Worm (Caenorhabditis elegans): Measurements from ENCODE around the gene moe-3.

Gene moe-3

DNA sequence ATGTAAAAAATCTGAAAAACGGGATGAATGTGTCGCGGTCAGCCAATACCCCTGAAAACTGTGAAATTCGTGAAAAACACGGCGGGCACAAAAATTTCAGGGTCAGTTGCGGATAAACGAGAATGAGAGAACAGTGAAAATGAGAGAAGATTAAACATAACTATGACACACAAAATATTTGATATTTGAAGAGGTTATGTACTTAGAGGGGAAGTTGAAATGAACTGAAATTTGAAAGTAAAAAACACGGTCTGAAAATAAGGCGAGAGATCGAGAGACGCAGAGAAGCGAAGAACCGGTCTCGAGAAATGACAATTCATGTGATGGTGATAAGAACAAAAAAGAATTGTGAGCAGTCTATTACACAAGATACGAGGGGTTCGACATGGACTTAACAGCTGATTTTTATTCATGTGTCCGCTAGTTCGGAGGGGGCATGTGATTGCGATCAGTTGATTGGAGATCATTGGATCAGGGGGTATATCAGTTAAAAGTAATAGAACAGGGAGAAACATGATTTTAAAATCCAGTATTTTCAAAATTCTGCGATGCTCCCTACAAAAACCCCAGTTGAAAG, at the start of gene moe-3:
moe-3 (minus strand) TSS at position 51 of the 577 bp plus-strand sequence.
- TF ChIP-seq flt-1 (GFP tag; IDR thresholded peaks at IDR 0.05), result no peak
- no peak for TF ChIP-seq T22C8.4 (GFP tag; IDR thresholded peaks at IDR 0.05)
- TF ChIP-seq med-1 (GFP tag; optimal IDR thresholded peaks at IDR 0.05; ENCODE audit: insufficient read depth), result no peak
- no peak for TF ChIP-seq klf-2 (GFP tag; conservative IDR thresholded peaks at IDR 0.05)
- TF ChIP-seq tab-1 (GFP tag; IDR thresholded peaks at IDR 0.05), result no peak
- TF ChIP-seq cog-1 (tag; optimal IDR thresholded peaks at IDR 0.05), result no peak

ce11 chrII:13199674-13200215, 34.2 kb upstream of the moe-3 start, which contains the start of gene btf-1:
TSS of gene btf-1 (plus strand) at chrII:13200165.
- peak; percentile 67; the same call in 1 of the 2 replicates for TF ChIP-seq ztf-23 (GFP tag; IDR thresholded peaks at IDR 0.05)
- peak; percentile 73 for TF ChIP-seq cog-1 (tag; optimal IDR thresholded peaks at IDR 0.05)
- peak; percentile 49; the same call in 1 of the 2 replicates for TF ChIP-seq flt-1 (GFP tag; IDR thresholded peaks at IDR 0.05)
- no peak for TF ChIP-seq T22C8.4 (GFP tag; IDR thresholded peaks at IDR 0.05)
- TF ChIP-seq klf-2 (GFP tag; conservative IDR thresholded peaks at IDR 0.05), result peak; percentile 49; the same call in 1 of the 2 replicates

DNA sequence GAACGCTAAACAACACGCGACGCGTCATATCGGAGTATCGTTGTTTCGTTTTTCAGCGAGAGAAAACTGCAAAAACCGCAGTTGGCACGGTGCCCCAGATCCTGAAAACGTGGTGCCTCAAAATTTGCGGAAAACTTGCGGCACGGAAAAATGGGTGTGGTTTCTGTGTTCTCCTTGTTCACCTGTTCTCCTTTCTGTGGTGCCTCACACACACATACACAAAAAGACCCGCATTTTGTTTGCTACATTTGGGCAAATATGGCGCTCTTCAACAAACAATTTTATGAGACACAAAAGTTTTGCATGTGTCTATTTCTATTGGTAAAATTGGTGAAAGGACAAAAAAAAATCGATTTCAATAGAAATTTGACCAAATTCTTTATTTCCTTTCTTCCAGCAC, 33.3 kb upstream of the moe-3 start:
- TF ChIP-seq T22C8.4 (GFP tag; IDR thresholded peaks at IDR 0.05) (no peak), med-1 (GFP tag; optimal IDR thresholded peaks at IDR 0.05; ENCODE audit: insufficient read depth) (no peak), ztf-23 (GFP tag; IDR thresholded peaks at IDR 0.05) (no peak), tab-1 (GFP tag; IDR thresholded peaks at IDR 0.05) (no peak), ztf-29 (GFP tag; IDR thresholded peaks at IDR 0.05) (no peak), flt-1 (GFP tag; IDR thresholded peaks at IDR 0.05) (no peak), ref-1 (GFP tag; conservative IDR thresholded peaks at IDR 0.05) (no peak), klf-2 (GFP tag; conservative IDR thresholded peaks at IDR 0.05) (no peak), cog-1 (tag; optimal IDR thresholded peaks at IDR 0.05) (no peak)

- TF ChIP-seq T22C8.4 (GFP tag; IDR thresholded peaks at IDR 0.05), result no peak
- no peak for TF ChIP-seq klf-2 (GFP tag; conservative IDR thresholded peaks at IDR 0.05)
- TF ChIP-seq med-1 (GFP tag; optimal IDR thresholded peaks at IDR 0.05; ENCODE audit: insufficient read depth), result no peak
- no peak for TF ChIP-seq ztf-23 (GFP tag; IDR thresholded peaks at IDR 0.05)
- TF ChIP-seq cog-1 (tag; optimal IDR thresholded peaks at IDR 0.05), result no peak
- no peak for TF ChIP-seq tab-1 (GFP tag; IDR thresholded peaks at IDR 0.05)
- TF ChIP-seq flt-1 (GFP tag; IDR thresholded peaks at IDR 0.05), result no peak
- no peak for TF ChIP-seq ztf-29 (GFP tag; IDR thresholded peaks at IDR 0.05)
- no peak for TF ChIP-seq ref-1 (GFP tag; conservative IDR thresholded peaks at IDR 0.05)
Observed at ce11 chrII:13196689-13197280, 31.3 kb upstream of the moe-3 start.

ce11 chrII:13195706-13196417, 30.3 kb upstream of the moe-3 start:
- TF ChIP-seq ztf-29 (GFP tag; IDR thresholded peaks at IDR 0.05) (no peak), flt-1 (GFP tag; IDR thresholded peaks at IDR 0.05) (no peak), cog-1 (tag; optimal IDR thresholded peaks at IDR 0.05) (no peak), ref-1 (GFP tag; conservative IDR thresholded peaks at IDR 0.05) (no peak), med-1 (GFP tag; optimal IDR thresholded peaks at IDR 0.05; ENCODE audit: insufficient read depth) (no peak), ztf-23 (GFP tag; IDR thresholded peaks at IDR 0.05) (no peak), tab-1 (GFP tag; IDR thresholded peaks at IDR 0.05) (no peak; the same call in 1 of the 2 replicates), T22C8.4 (GFP tag; IDR thresholded peaks at IDR 0.05) (no peak), klf-2 (GFP tag; conservative IDR thresholded peaks at IDR 0.05) (no peak)

ce11 chrII:13195163-13195562, 29.6 kb upstream of the moe-3 start, which contains the start of gene lec-1:
TSS of gene lec-1 (plus strand) at chrII:13195549.
- peak; percentile 71 for TF ChIP-seq cog-1 (tag; optimal IDR thresholded peaks at IDR 0.05)
- no peak for TF ChIP-seq med-1 (GFP tag; optimal IDR thresholded peaks at IDR 0.05; ENCODE audit: insufficient read depth)
- TF ChIP-seq flt-1 (GFP tag; IDR thresholded peaks at IDR 0.05), result no peak

ce11 chrII:13193563-13194103, 28.1 kb upstream of the moe-3 start:
- TF ChIP-seq klf-2 (GFP tag; conservative IDR thresholded peaks at IDR 0.05) (no peak), med-1 (GFP tag; optimal IDR thresholded peaks at IDR 0.05; ENCODE audit: insufficient read depth) (no peak), ref-1 (GFP tag; conservative IDR thresholded peaks at IDR 0.05) (no peak), ztf-23 (GFP tag; IDR thresholded peaks at IDR 0.05) (no peak), cog-1 (tag; optimal IDR thresholded peaks at IDR 0.05) (no peak), ztf-29 (GFP tag; IDR thresholded peaks at IDR 0.05) (no peak), T22C8.4 (GFP tag; IDR thresholded peaks at IDR 0.05) (no peak), tab-1 (GFP tag; IDR thresholded peaks at IDR 0.05) (no peak), flt-1 (GFP tag; IDR thresholded peaks at IDR 0.05) (no peak)

ce11 chrII:13190412-13190811, 24.9 kb upstream of the moe-3 start:
- TF ChIP-seq med-1 (GFP tag; optimal IDR thresholded peaks at IDR 0.05; ENCODE audit: insufficient read depth), result no peak
- TF ChIP-seq ztf-29 (GFP tag; IDR thresholded peaks at IDR 0.05), result no peak
- no peak for TF ChIP-seq ztf-23 (GFP tag; IDR thresholded peaks at IDR 0.05)
- TF ChIP-seq flt-1 (GFP tag; IDR thresholded peaks at IDR 0.05), result no peak
- TF ChIP-seq tab-1 (GFP tag; IDR thresholded peaks at IDR 0.05), result no peak
- no peak for TF ChIP-seq klf-2 (GFP tag; conservative IDR thresholded peaks at IDR 0.05)
- TF ChIP-seq cog-1 (tag; optimal IDR thresholded peaks at IDR 0.05), result no peak

ce11 chrII:13189363-13189762, 23.8 kb upstream of the moe-3 start:
- TF ChIP-seq tab-1 (GFP tag; IDR thresholded peaks at IDR 0.05), result no peak
- TF ChIP-seq flt-1 (GFP tag; IDR thresholded peaks at IDR 0.05), result no peak
- TF ChIP-seq ztf-29 (GFP tag; IDR thresholded peaks at IDR 0.05), result no peak
- TF ChIP-seq klf-2 (GFP tag; conservative IDR thresholded peaks at IDR 0.05), result no peak
- TF ChIP-seq cog-1 (tag; optimal IDR thresholded peaks at IDR 0.05), result no peak
- no peak for TF ChIP-seq med-1 (GFP tag; optimal IDR thresholded peaks at IDR 0.05; ENCODE audit: insufficient read depth)
- no peak for TF ChIP-seq ref-1 (GFP tag; conservative IDR thresholded peaks at IDR 0.05)
- TF ChIP-seq T22C8.4 (GFP tag; IDR thresholded peaks at IDR 0.05), result no peak
- TF ChIP-seq ztf-23 (GFP tag; IDR thresholded peaks at IDR 0.05), result no peak

Measured in whole organism, midembryonic.